Fruit fly (Drosophila melanogaster) whole organism, adult: ENCODE data around the gene CG13010.

Experiments used
- CG11617 ChIP-seq: fragments of 200-800 bp; sonication (Bioruptor generic); optimal IDR thresholded peaks from 2 replicates; lab custom pipeline; 2017; ENCODE audit warnings: mild to moderate bottlenecking, missing biosample characterization, missing genetic modification reagents, missing genetic modification characterization
- CG33017 ChIP-seq: fragments of 200-800 bp; sonication (Bioruptor generic); optimal IDR thresholded peaks from 2 replicates; lab custom pipeline; 2018; ENCODE audit warnings: missing biosample characterization, mild to moderate bottlenecking, missing genetic modification characterization, moderate library complexity
- CG5204 ChIP-seq: fragments of 200-800 bp; sonication (Bioruptor generic); optimal IDR thresholded peaks from 2 replicates; lab custom pipeline; 2016; ENCODE audit warnings: missing biosample characterization, missing genetic modification characterization
- kay ChIP-seq: fragments of 200-800 bp; sonication (Bioruptor generic); peaks from one replicate; lab custom pipeline; 2016; ENCODE audit warnings: missing biosample characterization, missing genetic modification characterization, borderline replicate concordance
- ovo ChIP-seq: fragments of 200-800 bp; sonication (Bioruptor generic); optimal IDR thresholded peaks from 2 replicates; lab custom pipeline; 2016; ENCODE audit warnings: missing biosample characterization, missing genetic modification characterization
- tj ChIP-seq: fragments of 200-800 bp; sonication (Bioruptor generic); optimal IDR thresholded peaks from 3 replicates; lab custom pipeline; 2017; ENCODE audit warnings: missing biosample characterization, mild to moderate bottlenecking, missing genetic modification characterization, moderate library complexity

dm6 chrX:16669849-16670248 is 8.9 kb downstream of the CG13010 start:
- TF ChIP-seq CG5204 (GFP tag; lab: Kevin White, UChicago) (no peak), kay (GFP tag; lab: Kevin White, UChicago) (no peak), CG33017 (tag; lab: Kevin White, UChicago) (no peak), tj (no peak), CG11617 (GFP tag; lab: Kevin White, UChicago) (no peak), ovo (GFP tag; lab: Kevin White, UChicago) (no peak)
